Worm (Caenorhabditis elegans): Measurements from ENCODE around the gene C06E1.9.

DNA sequence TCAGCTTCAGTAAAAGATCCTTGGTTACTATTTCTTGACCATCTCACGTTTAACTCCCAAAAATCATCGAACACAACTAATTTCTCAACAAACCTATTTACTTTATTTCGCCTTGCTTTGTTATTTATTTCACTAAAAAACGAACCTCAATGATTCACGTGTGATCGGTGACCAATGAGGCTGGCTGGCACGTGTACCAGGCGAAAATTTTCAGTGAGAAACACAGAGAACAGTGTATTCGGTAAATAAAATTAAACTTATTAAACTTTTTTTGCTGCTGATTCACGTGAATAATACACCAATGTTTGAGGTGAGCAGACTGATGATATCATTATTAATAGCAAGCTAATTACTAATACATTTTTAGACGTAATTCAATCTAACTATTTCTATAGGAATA lies 45.8 kb upstream of the C06E1.9 start:
- TF ChIP-seq ama-1 (optimal IDR thresholded peaks at IDR 0.05) (no peak), zip-5 (tag; optimal IDR thresholded peaks at IDR 0.05) (no peak), lim-6 (tag; optimal IDR thresholded peaks at IDR 0.05) (no peak), pqm-1 (tag; optimal IDR thresholded peaks at IDR 0.05) (no peak), npax-4 (tag; optimal IDR thresholded peaks at IDR 0.05) (no peak), ets-4 (tag; optimal IDR thresholded peaks at IDR 0.05) (no peak), tbx-2 (tag; optimal IDR thresholded peaks at IDR 0.05) (no peak), sdc-2 (tag; optimal IDR thresholded peaks at IDR 0.05) (no peak), fax-1 (tag; optimal IDR thresholded peaks at IDR 0.05) (no peak), elt-2 (tag; optimal IDR thresholded peaks at IDR 0.05) (no peak)

All from whole organism, late embryonic.